Fruit fly (Drosophila melanogaster): ENCODE measurements around the gene Ugt37E1.

- no peak for TF ChIP-seq nerfin-2 (GFP tag; IDR thresholded peaks at IDR 0.05; ENCODE audit: partially characterized antibody)
- TF ChIP-seq zen2 (GFP tag; IDR thresholded peaks at IDR 0.05; ENCODE audit: partially characterized antibody), result no peak
These were observed 24.6 kb downstream of the Ugt37E1 start, which contains the start of gene CG13280 for dm6 chr2L:16820993-16821392.

Measured in whole organism, embryonic.